Worm (Caenorhabditis elegans): ENCODE results near the gene sri-71.

The sri-71 gene

ce11 chrII:2586861-2587554, 40.5 kb upstream of the sri-71 start, which contains the start of the genes F33H12.7 and sri-39 (continued):
- TF ChIP-seq zip-11 (GFP tag; IDR thresholded peaks at IDR 0.05) (no peak), daf-19 (GFP tag; conservative IDR thresholded peaks at IDR 0.05) (no peak), nhr-48 (tag; optimal IDR thresholded peaks at IDR 0.05) (no peak), nhr-6 (tag; optimal IDR thresholded peaks at IDR 0.05) (peak; percentile 29), snpc-4 (tag; optimal IDR thresholded peaks at IDR 0.05) (no peak), skn-1 (tag; optimal IDR thresholded peaks at IDR 0.05) (no peak), mep-1 (tag; optimal IDR thresholded peaks at IDR 0.05) (no peak), tag-97 (GFP tag; IDR thresholded peaks at IDR 0.05) (no peak), cey-2 (tag; optimal IDR thresholded peaks at IDR 0.05; ENCODE audit: borderline replicate concordance, insufficient read depth) (no peak), zag-1 (tag; optimal IDR thresholded peaks at IDR 0.05) (no peak), T20F7.1 (GFP tag; optimal IDR thresholded peaks at IDR 0.05) (no peak), mxl-2 (GFP tag; conservative IDR thresholded peaks at IDR 0.05) (no peak), Y75B8A.6 (GFP tag; IDR thresholded peaks at IDR 0.05) (no peak), jun-1 (tag; optimal IDR thresholded peaks at IDR 0.05) (no peak), T26A8.4 (GFP tag; IDR thresholded peaks at IDR 0.05) (no peak), D1046.2 (GFP tag; IDR thresholded peaks at IDR 0.05) (no peak), ztf-7 (tag; optimal IDR thresholded peaks at IDR 0.05) (no peak), ces-1 (GFP tag; optimal IDR thresholded peaks at IDR 0.05) (no peak), F37D6.2 (tag; optimal IDR thresholded peaks at IDR 0.05) (no peak), nhr-42 (GFP tag; IDR thresholded peaks at IDR 0.05) (0 out of 2 replicates have a peak, but pooled peaks have one; percentile 10), dve-1 (tag; optimal IDR thresholded peaks at IDR 0.05; ENCODE audit: insufficient read depth) (no peak), set-16 (GFP tag; IDR thresholded peaks at IDR 0.05) (no peak), F44E2.7 (GFP tag; IDR thresholded peaks at IDR 0.05) (no peak), ztf-11 (tag; optimal IDR thresholded peaks at IDR 0.05) (no peak), nhr-11 (tag; optimal IDR thresholded peaks at IDR 0.05) (no peak), sdz-12 (GFP tag; optimal IDR thresholded peaks at IDR 0.05) (no peak), zfp-2 (tag; optimal IDR thresholded peaks at IDR 0.05) (no peak), nhr-28 (tag; optimal IDR thresholded peaks at IDR 0.05) (peak; percentile 81), duxl-1 (tag; optimal IDR thresholded peaks at IDR 0.05; ENCODE audit: poor library complexity) (no peak), madf-5 (GFP tag; IDR thresholded peaks at IDR 0.05) (no peak), dpl-1 (GFP tag; optimal IDR thresholded peaks at IDR 0.05) (no peak), nhr-41 (GFP tag; IDR thresholded peaks at IDR 0.05) (no peak), F26F4.8 (GFP tag; conservative IDR thresholded peaks at IDR 0.05) (no peak), lsy-2 (tag; optimal IDR thresholded peaks at IDR 0.05) (peak in 1 of 2 experiments; percentile 75), attf-4 (tag; optimal IDR thresholded peaks at IDR 0.05) (no peak), madf-9 (GFP tag; conservative IDR thresholded peaks at IDR 0.05) (no peak), nhr-102 (tag; optimal IDR thresholded peaks at IDR 0.05) (peak; percentile 73), mdl-1 (tag; optimal IDR thresholded peaks at IDR 0.05) (no peak), daf-12 (tag; optimal IDR thresholded peaks at IDR 0.05) (no peak), vab-7 (GFP tag; IDR thresholded peaks at IDR 0.05) (no peak), unc-62 (GFP tag; optimal IDR thresholded peaks at IDR 0.05 in 1 of 2) (peak in 1 of 2 experiments; percentile 28), unc-62 (tag; optimal IDR thresholded peaks at IDR 0.05) (no peak), unc-130 (GFP tag; optimal IDR thresholded peaks at IDR 0.05) (no peak), ceh-20 (GFP tag; IDR thresholded peaks at IDR 0.05) (no peak), fkh-10 (GFP tag; optimal IDR thresholded peaks at IDR 0.05) (no peak), pqm-1 (tag; optimal IDR thresholded peaks at IDR 0.05) (peak; percentile 87), lin-38 (GFP tag; IDR thresholded peaks at IDR 0.05) (no peak), lin-29 (GFP tag; IDR thresholded peaks at IDR 0.05) (no peak), ceh-44 (GFP tag; IDR thresholded peaks at IDR 0.05) (no peak), ctbp-1 (GFP tag; IDR thresholded peaks at IDR 0.05) (no peak), spr-1 (tag; optimal IDR thresholded peaks at IDR 0.05) (no peak), lim-7 (GFP tag; IDR thresholded peaks at IDR 0.05) (no peak)
